Worm (Caenorhabditis elegans): ENCODE data around the gene nkb-2.

nkb-2 gene

DNA sequence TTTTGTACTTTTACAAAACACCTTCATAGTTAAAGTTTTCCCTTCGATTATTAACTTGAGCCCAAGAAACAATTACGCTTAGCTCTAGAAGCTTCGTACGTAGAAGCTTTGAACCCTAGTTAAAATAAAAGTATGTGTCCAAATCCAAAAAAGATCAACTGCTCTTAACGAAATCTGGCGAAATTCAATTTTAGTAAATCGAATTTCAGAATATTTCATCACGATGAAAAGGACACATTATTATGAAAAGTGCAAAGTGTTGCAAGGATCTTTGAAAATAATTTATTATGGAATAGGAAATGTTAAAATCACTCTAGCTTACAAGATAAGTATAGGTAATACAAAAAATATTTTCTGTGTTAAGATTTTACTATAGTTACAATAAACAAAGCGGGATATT, 25.4 kb upstream of the nkb-2 start:
- TF ChIP-seq egl-44 (GFP tag; IDR thresholded peaks at IDR 0.05) = no peak

DNA sequence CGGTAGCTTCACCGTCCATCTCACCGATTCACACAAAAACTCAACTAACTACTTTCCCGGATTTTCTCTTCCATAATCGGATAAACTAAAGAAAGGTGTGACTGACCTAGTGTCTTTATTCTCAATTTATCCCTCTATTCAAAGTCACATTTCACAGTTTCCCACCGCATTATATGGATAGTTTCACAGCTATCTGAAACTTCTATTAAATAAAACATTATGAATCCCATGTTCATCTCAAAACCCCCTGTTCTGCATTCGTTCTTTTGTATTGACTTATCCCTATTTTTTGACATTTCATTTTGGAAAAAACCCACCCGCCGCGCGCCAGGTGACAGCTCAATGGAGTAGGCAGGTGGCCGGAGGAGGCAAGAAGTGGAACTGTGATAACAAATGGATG, 22.9 kb upstream of the nkb-2 start:
- TF ChIP-seq ceh-79 (tag; optimal IDR thresholded peaks at IDR 0.05) (no peak), let-607 (tag; optimal IDR thresholded peaks at IDR 0.05) (no peak), F49E8.2 (tag; optimal IDR thresholded peaks at IDR 0.05; ENCODE audit: insufficient read depth) (no peak), attf-6 (GFP tag; IDR thresholded peaks at IDR 0.05) (no peak), hlh-26 (GFP tag; conservative IDR thresholded peaks at IDR 0.05) (no peak), B0035.1 (tag; optimal IDR thresholded peaks at IDR 0.05) (no peak), somi-1 (GFP tag; optimal IDR thresholded peaks at IDR 0.05) (no peak), hrde-1 (tag; optimal IDR thresholded peaks at IDR 0.05; ENCODE audit: borderline replicate concordance) (no peak), ceh-100 (GFP tag; IDR thresholded peaks at IDR 0.05) (no peak), D2030.7 (GFP tag; IDR thresholded peaks at IDR 0.05) (no peak), rcor-1 (GFP tag; IDR thresholded peaks at IDR 0.05) (no peak), akir-1 (GFP tag; optimal IDR thresholded peaks at IDR 0.05) (no peak), Y95B8A.8 (GFP tag; IDR thresholded peaks at IDR 0.05) (no peak), tbp1 (GFP tag; optimal IDR thresholded peaks at IDR 0.05) (no peak), him-1 (tag; optimal IDR thresholded peaks at IDR 0.05) (no peak), madf-6 (GFP tag; IDR thresholded peaks at IDR 0.05) (no peak), ZK185.1 (tag; optimal IDR thresholded peaks at IDR 0.05; ENCODE audit: poor library complexity, severe bottlenecking) (no peak), Y56A3A.18 (GFP tag; IDR thresholded peaks at IDR 0.05) (no peak), lin-26 (GFP tag; IDR thresholded peaks at IDR 0.05) (no peak), die-1 (tag; optimal IDR thresholded peaks at IDR 0.05) (no peak)

DNA sequence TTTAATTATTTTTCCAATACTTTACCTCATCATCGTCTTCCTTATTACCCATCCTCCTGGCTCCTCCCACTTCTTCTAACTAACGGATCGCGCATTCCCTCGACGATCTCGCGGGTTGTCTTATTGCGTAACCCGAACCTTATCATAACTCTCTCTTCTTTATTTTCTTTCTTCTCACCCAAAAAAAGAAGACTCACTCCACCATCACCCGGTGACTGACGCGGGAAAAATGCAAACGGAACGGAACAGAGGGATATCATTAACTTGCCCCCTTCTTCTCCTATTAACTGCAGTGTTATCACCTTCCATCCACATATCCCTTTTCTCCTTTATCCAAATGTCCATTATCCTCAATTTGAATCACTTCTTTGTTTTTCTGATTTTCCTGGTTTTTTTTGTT, 20.7 kb upstream of the nkb-2 start:
- TF ChIP-seq D2030.7 (GFP tag; IDR thresholded peaks at IDR 0.05) (no peak), ceh-100 (GFP tag; IDR thresholded peaks at IDR 0.05) (no peak), lin-40 (tag; optimal IDR thresholded peaks at IDR 0.05) (no peak), F39B2.1 (GFP tag; IDR thresholded peaks at IDR 0.05) (no peak), B0035.1 (tag; optimal IDR thresholded peaks at IDR 0.05) (no peak), F10E7.11 (tag; optimal IDR thresholded peaks at IDR 0.05) (no peak), mxl-1 (tag; optimal IDR thresholded peaks at IDR 0.05) (no peak), snpc-4 (GFP tag; optimal IDR thresholded peaks at IDR 0.05) (no peak), snpc-4 (tag; optimal IDR thresholded peaks at IDR 0.05) (no peak), pbrm-1 (GFP tag; IDR thresholded peaks at IDR 0.05) (no peak), athp-1 (tag; optimal IDR thresholded peaks at IDR 0.05) (no peak)

DNA sequence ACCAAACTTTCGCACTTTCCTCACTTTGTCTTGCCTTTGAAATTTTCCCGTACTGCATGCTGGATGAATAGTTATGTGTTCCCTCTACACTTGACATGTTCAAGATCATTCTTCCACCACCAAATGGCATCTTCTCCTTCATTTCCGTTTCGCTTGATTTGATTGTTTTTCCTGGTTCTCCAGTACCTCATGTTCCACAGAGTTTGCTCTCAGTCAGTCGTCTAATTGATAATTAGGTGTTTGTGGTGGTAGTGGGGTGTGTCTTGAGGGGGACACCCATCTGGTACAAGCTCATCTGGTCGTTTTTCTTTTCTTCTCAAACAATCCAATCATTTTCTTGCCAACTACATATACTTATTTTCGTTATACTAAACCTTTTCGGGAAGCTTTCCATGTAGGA, 19.7 kb upstream of the nkb-2 start:
- no peak for TF ChIP-seq lin-26 (GFP tag; IDR thresholded peaks at IDR 0.05)

DNA sequence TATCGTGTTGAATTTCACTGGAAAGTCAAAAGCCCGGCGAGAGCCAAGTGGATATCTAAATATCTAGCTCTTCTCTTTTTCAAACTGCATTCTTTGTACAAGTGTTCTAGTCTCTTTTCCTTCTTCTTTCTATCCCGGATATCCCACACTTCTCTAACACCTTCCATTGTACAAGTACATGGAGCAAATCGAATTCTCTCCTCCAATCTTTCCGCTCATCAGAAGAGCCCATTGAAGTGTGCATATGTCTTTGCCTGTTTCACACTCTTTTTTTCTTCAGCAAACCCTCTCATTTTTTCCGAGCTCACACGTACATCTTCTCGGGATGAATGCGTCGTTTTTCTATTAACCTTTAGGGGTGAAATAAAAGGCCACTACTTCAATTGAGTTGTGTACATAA, 17.3 kb upstream of the nkb-2 start:
- no peak for TF ChIP-seq bed-1 (GFP tag; IDR thresholded peaks at IDR 0.05)
- no peak for TF ChIP-seq mcd-1 (GFP tag; IDR thresholded peaks at IDR 0.05)
- no peak for TF ChIP-seq F23B12.7 (tag; optimal IDR thresholded peaks at IDR 0.05; ENCODE audit: insufficient read depth)
- TF ChIP-seq madf-8 (GFP tag; conservative IDR thresholded peaks at IDR 0.05) = no peak
- no peak for TF ChIP-seq hlh-26 (GFP tag; conservative IDR thresholded peaks at IDR 0.05)
- no peak for TF ChIP-seq repo-1 (tag; optimal IDR thresholded peaks at IDR 0.05)
- TF ChIP-seq nhr-80 (tag; optimal IDR thresholded peaks at IDR 0.05) = no peak
- TF ChIP-seq nfyb-1 (GFP tag; IDR thresholded peaks at IDR 0.05) = no peak
- no peak for TF ChIP-seq B0336.3 (GFP tag; IDR thresholded peaks at IDR 0.05)
- no peak for TF ChIP-seq lsy-27 (tag; optimal IDR thresholded peaks at IDR 0.05; ENCODE audit: borderline replicate concordance, insufficient read depth)
- TF ChIP-seq C06A6.2 (GFP tag; conservative IDR thresholded peaks at IDR 0.05) = no peak
- TF ChIP-seq ztf-22 (GFP tag; optimal IDR thresholded peaks at IDR 0.05) = no peak
- no peak for TF ChIP-seq ztf-28 (GFP tag; IDR thresholded peaks at IDR 0.05)
- TF ChIP-seq ceh-58 (GFP tag; IDR thresholded peaks at IDR 0.05) = no peak
- no peak for TF ChIP-seq egrh-3 (GFP tag; IDR thresholded peaks at IDR 0.05)
- no peak for TF ChIP-seq hsf-1 (GFP tag; IDR thresholded peaks at IDR 0.05)
